8 worm cellular contexts compared by ENCODE assay signal in genomic region chrII:11977363-11977762, ce11.
TF ChIP-seq lines count a peak whose summit lies in the region.

Y17G7B.21 (minus strand) TSS chrII:11977661.

TF ChIP-seq in whole organism, L1 larva, 84 proteins besides CTCF, POLR2A, EP300 and RAD21 (continues in another document):
- TF ChIP-seq lin-15B (tag; optimal IDR thresholded peaks at IDR 0.05; lab: Kevin White, UChicago) = no peak
- peak; percentile 1 for TF ChIP-seq egl-13 (tag; optimal IDR thresholded peaks at IDR 0.05; lab: Kevin White, UChicago)
- TF ChIP-seq tbx-2 (tag; optimal IDR thresholded peaks at IDR 0.05; lab: Kevin White, UChicago) = no peak
- TF ChIP-seq hlh-17 (GFP tag; optimal IDR thresholded peaks at IDR 0.05; lab: Kevin White, UChicago; ENCODE audit: borderline replicate concordance) = peak; percentile 72
- no peak for TF ChIP-seq ceh-88 (GFP tag; IDR thresholded peaks at IDR 0.05; lab: Robert Waterston, UW)
- no peak for TF ChIP-seq Y116A8C.19 (tag; optimal IDR thresholded peaks at IDR 0.05; lab: Kevin White, UChicago; ENCODE audit: borderline replicate concordance)
- TF ChIP-seq nhr-77 (tag; optimal IDR thresholded peaks at IDR 0.05; lab: Kevin White, UChicago) = peak; percentile 6
- no peak for TF ChIP-seq blmp-1 (tag; optimal IDR thresholded peaks at IDR 0.05; lab: Kevin White, UChicago)
- no peak for TF ChIP-seq xbp-1 (tag; optimal IDR thresholded peaks at IDR 0.05; lab: Kevin White, UChicago)
- no peak for TF ChIP-seq nhr-47 (tag; optimal IDR thresholded peaks at IDR 0.05; lab: Kevin White, UChicago)
- no peak for TF ChIP-seq elt-3 (tag; optimal IDR thresholded peaks at IDR 0.05; lab: Kevin White, UChicago)

TF ChIP-seq in whole organism, L2 larva, 48 proteins besides CTCF, POLR2A, EP300 and RAD21:
- TF ChIP-seq mab-5 (tag; optimal IDR thresholded peaks at IDR 0.05; lab: Kevin White, UChicago) = no peak
- no peak for TF ChIP-seq nhr-77 (tag; optimal IDR thresholded peaks at IDR 0.05; lab: Kevin White, UChicago)
- TF ChIP-seq ama-1 (optimal IDR thresholded peaks at IDR 0.05; lab: Kevin White, UChicago) = peak; percentile 70

TF ChIP-seq in whole organism, L3 larva, 47 proteins besides CTCF, POLR2A, EP300 and RAD21:
- TF ChIP-seq R02D3.7 (tag; optimal IDR thresholded peaks at IDR 0.05; lab: Kevin White, UChicago) (no peak), elt-3 (tag; optimal IDR thresholded peaks at IDR 0.05; lab: Kevin White, UChicago) (peak in 1 of 3 experiments; percentile 4), ama-1 (optimal IDR thresholded peaks at IDR 0.05; lab: Kevin White, UChicago) (peak; percentile 72), snpc-4 (tag; optimal IDR thresholded peaks at IDR 0.05; lab: Kevin White, UChicago) (no peak), nhr-67 (tag; optimal IDR thresholded peaks at IDR 0.05; lab: Kevin White, UChicago) (no peak), lsy-12 (tag; optimal IDR thresholded peaks at IDR 0.05; lab: Kevin White, UChicago) (peak; percentile 7), nhr-76 (tag; optimal IDR thresholded peaks at IDR 0.05; lab: Kevin White, UChicago) (no peak), ceh-16 (tag; optimal IDR thresholded peaks at IDR 0.05; lab: Kevin White, UChicago) (no peak), aly-2 (tag; optimal IDR thresholded peaks at IDR 0.05; lab: Kevin White, UChicago) (no peak)

TF ChIP-seq in whole organism, L4 larva, 104 proteins besides CTCF, POLR2A, EP300 and RAD21 (continues in another document):
- TF ChIP-seq F26F4.8 (GFP tag; conservative IDR thresholded peaks at IDR 0.05; lab: Robert Waterston, UW) = 0 out of 2 replicates have a peak, but pooled peaks have one; percentile 3
- TF ChIP-seq ctbp-1 (GFP tag; IDR thresholded peaks at IDR 0.05; lab: Robert Waterston, UW) = peak; percentile 43; the same call in 1 of the 2 replicates
- peak; percentile 37 for TF ChIP-seq nhr-102 (tag; optimal IDR thresholded peaks at IDR 0.05; lab: Kevin White, UChicago)
- no peak for TF ChIP-seq fkh-10 (GFP tag; optimal IDR thresholded peaks at IDR 0.05; lab: Kevin White, UChicago)
- TF ChIP-seq nhr-111 (GFP tag; optimal IDR thresholded peaks at IDR 0.05; lab: Kevin White, UChicago) = no peak
- TF ChIP-seq T26A8.4 (GFP tag; IDR thresholded peaks at IDR 0.05; lab: Robert Waterston, UW) = 0 out of 2 replicates have a peak, but pooled peaks have one; percentile 42
- TF ChIP-seq daf-16 (GFP tag; optimal IDR thresholded peaks at IDR 0.05; lab: Kevin White, UChicago) = peak in 1 of 2 experiments; percentile 4
- no peak for TF ChIP-seq daf-16 (tag; optimal IDR thresholded peaks at IDR 0.05; lab: Kevin White, UChicago)
- TF ChIP-seq zfp-3 (GFP tag; conservative IDR thresholded peaks at IDR 0.05; lab: Robert Waterston, UW) = no peak
- no peak for TF ChIP-seq unc-39 (tag; optimal IDR thresholded peaks at IDR 0.05; lab: Kevin White, UChicago)
- no peak for TF ChIP-seq cey-2 (tag; optimal IDR thresholded peaks at IDR 0.05; lab: Kevin White, UChicago; ENCODE audit: borderline replicate concordance, insufficient read depth)
- TF ChIP-seq ama-1 (optimal IDR thresholded peaks at IDR 0.05; lab: Kevin White, UChicago) = peak; percentile 29

TF ChIP-seq in whole organism, early embryonic, 17 proteins besides CTCF, POLR2A, EP300 and RAD21:
- TF ChIP-seq ama-1 (optimal IDR thresholded peaks at IDR 0.05; lab: Kevin White, UChicago) = peak; percentile 78
- peak; percentile 34 for TF ChIP-seq hmg-4 (GFP tag; optimal IDR thresholded peaks at IDR 0.05; lab: Kevin White, UChicago)
- no peak for TF ChIP-seq ceh-13 (GFP tag; optimal IDR thresholded peaks at IDR 0.05; lab: Kevin White, UChicago)
- no peak for TF ChIP-seq hnd-1 (tag; optimal IDR thresholded peaks at IDR 0.05; lab: Kevin White, UChicago)
- no peak for TF ChIP-seq tbx-11 (GFP tag; IDR thresholded peaks at IDR 0.05; lab: Robert Waterston, UW)
- TF ChIP-seq scrt-1 (GFP tag; IDR thresholded peaks at IDR 0.05; lab: Robert Waterston, UW) = peak; percentile 57; the same call in 1 of the 2 replicates
- TF ChIP-seq pes-1 (GFP tag; IDR thresholded peaks at IDR 0.05; lab: Robert Waterston, UW) = no peak
- peak; percentile 32; the same call in 1 of the 2 replicates for TF ChIP-seq flt-1 (GFP tag; IDR thresholded peaks at IDR 0.05; lab: Robert Waterston, UW)
TF ChIP-seq in whole organism, early embryonic: peak in this region for 4.

TF ChIP-seq in whole organism, late embryonic, 69 proteins besides CTCF, POLR2A, EP300 and RAD21:
- TF ChIP-seq fax-1 (tag; optimal IDR thresholded peaks at IDR 0.05; lab: Kevin White, UChicago) = no peak
- TF ChIP-seq pha-4 (tag; optimal IDR thresholded peaks at IDR 0.05; lab: Kevin White, UChicago) = no peak
- TF ChIP-seq ceh-31 (tag; optimal IDR thresholded peaks at IDR 0.05; lab: Kevin White, UChicago) = no peak
- TF ChIP-seq odd-2 (tag; optimal IDR thresholded peaks at IDR 0.05; lab: Kevin White, UChicago) = no peak
- no peak for TF ChIP-seq ceh-34 (tag; optimal IDR thresholded peaks at IDR 0.05; lab: Kevin White, UChicago)
- no peak for TF ChIP-seq ahr-1 (tag; optimal IDR thresholded peaks at IDR 0.05; lab: Kevin White, UChicago)
- no peak for TF ChIP-seq nhr-11 (tag; optimal IDR thresholded peaks at IDR 0.05; lab: Kevin White, UChicago)
- TF ChIP-seq ama-1 (optimal IDR thresholded peaks at IDR 0.05; lab: Kevin White, UChicago) = peak; percentile 73
- TF ChIP-seq hlh-6 (tag; optimal IDR thresholded peaks at IDR 0.05; lab: Kevin White, UChicago) = peak; percentile 23
- TF ChIP-seq C38D4.7 (GFP tag; optimal IDR thresholded peaks at IDR 0.05; lab: Kevin White, UChicago) = no peak
- peak; percentile 33 for TF ChIP-seq C08G9.2 (tag; optimal IDR thresholded peaks at IDR 0.05; lab: Kevin White, UChicago)
- TF ChIP-seq unc-42 (tag; optimal IDR thresholded peaks at IDR 0.05; lab: Kevin White, UChicago) = no peak
- no peak for TF ChIP-seq zip-5 (tag; optimal IDR thresholded peaks at IDR 0.05; lab: Kevin White, UChicago)
- TF ChIP-seq lin-11 (tag; optimal IDR thresholded peaks at IDR 0.05; lab: Kevin White, UChicago) = no peak
- TF ChIP-seq pros-1 (tag; optimal IDR thresholded peaks at IDR 0.05; lab: Kevin White, UChicago) = no peak

TF ChIP-seq in whole organism, midembryonic, 9 proteins besides CTCF, POLR2A, EP300 and RAD21:
- no peak for TF ChIP-seq cog-1 (tag; optimal IDR thresholded peaks at IDR 0.05; lab: Kevin White, UChicago)
- 0 out of 2 replicates have a peak, but pooled peaks have one; percentile 50 for TF ChIP-seq flt-1 (GFP tag; IDR thresholded peaks at IDR 0.05; lab: Robert Waterston, UW)

TF ChIP-seq in whole organism, young adult, 124 proteins besides CTCF, POLR2A, EP300 and RAD21:
- TF ChIP-seq hsf-1 (GFP tag; IDR thresholded peaks at IDR 0.05; lab: Robert Waterston, UW) = peak; percentile 43; the same call in 1 of the 2 replicates
- TF ChIP-seq mcd-1 (GFP tag; IDR thresholded peaks at IDR 0.05; lab: Robert Waterston, UW) = peak; percentile 41; the same call in 1 of the 2 replicates
- TF ChIP-seq F52B5.7 (tag; optimal IDR thresholded peaks at IDR 0.05; lab: Kevin White, UChicago) = peak; percentile 63
- TF ChIP-seq mxl-1 (tag; optimal IDR thresholded peaks at IDR 0.05; lab: Kevin White, UChicago) = no peak
- TF ChIP-seq madf-6 (GFP tag; IDR thresholded peaks at IDR 0.05; lab: Robert Waterston, UW) = peak; percentile 43
- TF ChIP-seq ets-4 (GFP tag; optimal IDR thresholded peaks at IDR 0.05; lab: Kevin White, UChicago) = no peak
- no peak for TF ChIP-seq ztf-28 (GFP tag; IDR thresholded peaks at IDR 0.05; lab: Robert Waterston, UW)
- TF ChIP-seq hmg-1.2 (GFP tag; IDR thresholded peaks at IDR 0.05; lab: Robert Waterston, UW) = peak; percentile 15; the same call in 1 of the 2 replicates
- TF ChIP-seq snpc-4 (GFP tag; optimal IDR thresholded peaks at IDR 0.05; lab: Kevin White, UChicago) = no peak
- no peak for TF ChIP-seq snpc-4 (tag; optimal IDR thresholded peaks at IDR 0.05; lab: Kevin White, UChicago)
- no peak for TF ChIP-seq ztf-25 (GFP tag; IDR thresholded peaks at IDR 0.05; lab: Robert Waterston, UW)
- TF ChIP-seq athp-1 (tag; optimal IDR thresholded peaks at IDR 0.05; lab: Kevin White, UChicago) = no peak
- TF ChIP-seq zfh-2 (GFP tag; conservative IDR thresholded peaks at IDR 0.05; lab: Robert Waterston, UW) = peak; percentile 80
- TF ChIP-seq ceh-100 (GFP tag; IDR thresholded peaks at IDR 0.05; lab: Robert Waterston, UW) = peak; percentile 46; the same call in 1 of the 2 replicates
- TF ChIP-seq attf-6 (GFP tag; IDR thresholded peaks at IDR 0.05; lab: Robert Waterston, UW) = peak; percentile 38; the same call in 1 of the 2 replicates
- no peak for TF ChIP-seq lsl-1 (GFP tag; optimal IDR thresholded peaks at IDR 0.05; lab: Kevin White, UChicago)
- TF ChIP-seq Y53G8AR.9 (GFP tag; conservative IDR thresholded peaks at IDR 0.05; lab: Robert Waterston, UW) = peak; percentile 66; the same call in 1 of the 2 replicates
- TF ChIP-seq chd-7 (tag; optimal IDR thresholded peaks at IDR 0.05; lab: Kevin White, UChicago) = peak; percentile 67
- TF ChIP-seq Y56A3A.18 (GFP tag; IDR thresholded peaks at IDR 0.05; lab: Robert Waterston, UW) = peak; percentile 25; the same call in 1 of the 2 replicates
- TF ChIP-seq hrde-1 (tag; optimal IDR thresholded peaks at IDR 0.05; lab: Kevin White, UChicago; ENCODE audit: borderline replicate concordance) = peak; percentile 89
- TF ChIP-seq Y95B8A.8 (GFP tag; IDR thresholded peaks at IDR 0.05; lab: Robert Waterston, UW) = no peak
- peak; percentile 58; the same call in 1 of the 2 replicates for TF ChIP-seq B0336.3 (GFP tag; IDR thresholded peaks at IDR 0.05; lab: Robert Waterston, UW)
- peak; percentile 27 for TF ChIP-seq xnd-1 (tag; optimal IDR thresholded peaks at IDR 0.05; lab: Kevin White, UChicago)
- TF ChIP-seq madf-3 (GFP tag; IDR thresholded peaks at IDR 0.05; lab: Robert Waterston, UW) = 0 out of 2 replicates have a peak, but pooled peaks have one; percentile 68
- peak; percentile 51 for TF ChIP-seq F57C9.4 (tag; optimal IDR thresholded peaks at IDR 0.05; lab: Kevin White, UChicago)
- TF ChIP-seq nhr-120 (GFP tag; IDR thresholded peaks at IDR 0.05; lab: Robert Waterston, UW) = 0 out of 2 replicates have a peak, but pooled peaks have one; percentile 81
- no peak for TF ChIP-seq ztf-22 (GFP tag; optimal IDR thresholded peaks at IDR 0.05; lab: Kevin White, UChicago)
- TF ChIP-seq K12H6.12 (tag; optimal IDR thresholded peaks at IDR 0.05; lab: Kevin White, UChicago) = no peak
- no peak for TF ChIP-seq somi-1 (GFP tag; optimal IDR thresholded peaks at IDR 0.05; lab: Kevin White, UChicago)
- peak; percentile 35 for TF ChIP-seq unc-130 (GFP tag; optimal IDR thresholded peaks at IDR 0.05; lab: Kevin White, UChicago)
- TF ChIP-seq lin-26 (GFP tag; IDR thresholded peaks at IDR 0.05; lab: Robert Waterston, UW) = 0 out of 2 replicates have a peak, but pooled peaks have one; percentile 11
- peak; percentile 43; the same call in 1 of the 2 replicates for TF ChIP-seq egrh-3 (GFP tag; IDR thresholded peaks at IDR 0.05; lab: Robert Waterston, UW)
- TF ChIP-seq ceh-58 (GFP tag; IDR thresholded peaks at IDR 0.05; lab: Robert Waterston, UW) = 0 out of 2 replicates have a peak, but pooled peaks have one; percentile 83
TF ChIP-seq in whole organism, young adult: peak in this region for 21.
